Worm (Caenorhabditis elegans) whole organism, L2 larva: ENCODE data around the gene ZC455.1.

Experiments used
- C34F6.9 ChIP-seq: fragments of 150-350 bp; optimal IDR thresholded peaks from 2 replicates; lab custom pipeline; 2014; ENCODE audit warnings: missing biosample characterization, missing genetic modification characterization
- R02D3.7 ChIP-seq: fragments of 150-350 bp; optimal IDR thresholded peaks from 2 replicates; lab custom pipeline; 2014; ENCODE audit warnings: missing biosample characterization, missing genetic modification characterization
- Y55F3AM.14 ChIP-seq: fragments of 200-800 bp; sonication (Bioruptor generic); optimal IDR thresholded peaks from 2 replicates; lab custom pipeline; 2018; ENCODE audit warnings: mild to moderate bottlenecking, missing genetic modification characterization, missing compliant biosample characterization
- ZK546.5 ChIP-seq: sonication (generic microtip); optimal IDR thresholded peaks from 2 replicates; lab custom pipeline; 2017; ENCODE audit warnings: missing biosample characterization, missing genetic modification characterization
- alr-1 ChIP-seq: fragments of 150-350 bp; optimal IDR thresholded peaks from 2 replicates; lab custom pipeline; 2014; ENCODE audit warnings: missing biosample characterization, missing genetic modification characterization
- aly-2 ChIP-seq: fragments of 150-350 bp; optimal IDR thresholded peaks from 2 replicates; lab custom pipeline; 2014; ENCODE audit warnings: missing biosample characterization, missing genetic modification characterization
- ama-1 ChIP-seq: fragments of 150-350 bp; optimal IDR thresholded peaks from 2 replicates; lab custom pipeline; 2018; ENCODE audit warnings: inconsistent platforms
- blmp-1 ChIP-seq: sonication (generic microtip); optimal IDR thresholded peaks from 2 replicates; lab custom pipeline; 2017; ENCODE audit warnings: missing genetic modification characterization, mild to moderate bottlenecking, missing compliant biosample characterization, antibody characterized with exemption, moderate library complexity; ENCODE audit not compliant: insufficient read depth
- ceh-82 ChIP-seq: fragments of 150-350 bp; optimal IDR thresholded peaks from 2 replicates; lab custom pipeline; 2014; ENCODE audit warnings: missing biosample characterization, missing genetic modification characterization
- crh-2 ChIP-seq: sonication (generic microtip); optimal IDR thresholded peaks from 2 replicates; lab custom pipeline; 2017; ENCODE audit warnings: missing biosample characterization, missing genetic modification characterization
- dmd-4 ChIP-seq: sonication (generic microtip); optimal IDR thresholded peaks from 2 replicates; lab custom pipeline; 2017; ENCODE audit warnings: missing biosample characterization, missing genetic modification characterization
- elt-1 ChIP-seq: fragments of 150-350 bp; optimal IDR thresholded peaks from 2 replicates; lab custom pipeline; 2014; ENCODE audit warnings: missing biosample characterization, missing genetic modification characterization
- elt-3 ChIP-seq: sonication (generic microtip); optimal IDR thresholded peaks from 2 replicates; lab custom pipeline; 2017; ENCODE audit warnings: missing biosample characterization, missing genetic modification characterization
- fos-1 ChIP-seq: fragments of 150-350 bp; optimal IDR thresholded peaks from 2 replicates; lab custom pipeline; 2014; ENCODE audit warnings: missing biosample characterization, missing genetic modification characterization
- lin-11 ChIP-seq: fragments of 150-350 bp; sonication (generic microtip); optimal IDR thresholded peaks from 2 replicates; lab custom pipeline; 2014; ENCODE audit warnings: missing biosample characterization, missing genetic modification characterization, inconsistent platforms, mixed read lengths
- lin-13 ChIP-seq: fragments of 150-350 bp; optimal IDR thresholded peaks from 2 replicates; lab custom pipeline; 2014; ENCODE audit warnings: missing biosample characterization, missing genetic modification reagents, missing genetic modification characterization
- lin-39 ChIP-seq: fragments of 150-350 bp; optimal IDR thresholded peaks from 2 replicates; lab custom pipeline; 2014; ENCODE audit warnings: missing biosample characterization, missing genetic modification reagents, missing genetic modification characterization
- lsy-2 ChIP-seq, 2 experiments: fragments of 150-350 bp in 1 of 2; sonication (generic microtip) in 1 of 2; optimal IDR thresholded peaks; 2 replicates each; lab custom pipeline; 2014 to 2017; ENCODE audit warnings: missing biosample characterization in 2 of 2, missing genetic modification characterization in 2 of 2
- mab-5 ChIP-seq: fragments of 150-350 bp; optimal IDR thresholded peaks from 2 replicates; lab custom pipeline; 2014; ENCODE audit warnings: missing biosample characterization, missing genetic modification characterization
- mbf-1 ChIP-seq: sonication (generic microtip); optimal IDR thresholded peaks from 2 replicates; lab custom pipeline; 2017; ENCODE audit warnings: missing biosample characterization, missing genetic modification characterization
- mdl-1 ChIP-seq, 2 experiments: fragments of 150-350 bp in 1 of 2; sonication (generic microtip) in 1 of 2; optimal IDR thresholded peaks; 2 replicates each; lab custom pipeline; 2017; ENCODE audit warnings: missing biosample characterization in 2 of 2, missing genetic modification characterization in 2 of 2
- nhr-10 ChIP-seq: sonication (generic microtip); optimal IDR thresholded peaks from 2 replicates; lab custom pipeline; 2017; ENCODE audit warnings: missing biosample characterization, missing genetic modification characterization
- nhr-11 ChIP-seq: fragments of 150-350 bp; optimal IDR thresholded peaks from 2 replicates; lab custom pipeline; 2014; ENCODE audit warnings: missing biosample characterization, missing genetic modification characterization
- nhr-12 ChIP-seq: fragments of 150-350 bp; optimal IDR thresholded peaks from 2 replicates; lab custom pipeline; 2014; ENCODE audit warnings: missing biosample characterization, missing genetic modification characterization
- nhr-129 ChIP-seq: fragments of 150-350 bp; optimal IDR thresholded peaks from 2 replicates; lab custom pipeline; 2014; ENCODE audit warnings: missing biosample characterization, missing genetic modification characterization
- nhr-21 ChIP-seq: fragments of 150-350 bp; optimal IDR thresholded peaks from 2 replicates; lab custom pipeline; 2014; ENCODE audit warnings: missing biosample characterization, missing genetic modification characterization
- nhr-23 ChIP-seq: fragments of 150-350 bp; optimal IDR thresholded peaks from 2 replicates; lab custom pipeline; 2014; ENCODE audit warnings: missing biosample characterization, missing genetic modification reagents, missing genetic modification characterization
- nhr-237 ChIP-seq: fragments of 150-350 bp; optimal IDR thresholded peaks from 2 replicates; lab custom pipeline; 2014; ENCODE audit warnings: missing biosample characterization, missing genetic modification characterization
- nhr-25 ChIP-seq: fragments of 150-350 bp; sonication (generic microtip); optimal IDR thresholded peaks from 3 replicates; lab custom pipeline; 2014; ENCODE audit warnings: missing biosample characterization, missing genetic modification characterization
- nhr-6 ChIP-seq: fragments of 150-350 bp; optimal IDR thresholded peaks from 2 replicates; lab custom pipeline; 2014; ENCODE audit warnings: missing biosample characterization, missing genetic modification characterization
- nhr-77 ChIP-seq: fragments of 150-350 bp; optimal IDR thresholded peaks from 2 replicates; lab custom pipeline; 2014; ENCODE audit warnings: missing biosample characterization, missing genetic modification characterization
- peb-1 ChIP-seq: fragments of 150-350 bp; optimal IDR thresholded peaks from 2 replicates; lab custom pipeline; 2014; ENCODE audit warnings: missing biosample characterization, missing genetic modification characterization
- sem-4 ChIP-seq: fragments of 150-350 bp; optimal IDR thresholded peaks from 2 replicates; lab custom pipeline; 2014; ENCODE audit warnings: missing biosample characterization, missing genetic modification reagents, missing genetic modification characterization
- skn-1 ChIP-seq: sonication (generic microtip); optimal IDR thresholded peaks from 2 replicates; lab custom pipeline; 2017; ENCODE audit warnings: missing biosample characterization, missing genetic modification characterization
- sma-3 ChIP-seq: sonication (generic microtip); optimal IDR thresholded peaks from 2 replicates; lab custom pipeline; 2016; ENCODE audit warnings: missing genetic modification reagents, missing genetic modification characterization, missing compliant biosample characterization
- sma-9 ChIP-seq, 2 experiments: fragments of 150-350 bp in 1 of 2; sonication (generic microtip) in 1 of 2; optimal IDR thresholded peaks; 2 replicates each; lab custom pipeline; 2014 to 2016; ENCODE audit warnings: missing genetic modification characterization in 2 of 2, mild to moderate bottlenecking in 1 of 2, missing biosample characterization in 1 of 2, missing compliant biosample characterization in 1 of 2, missing genetic modification reagents in 1 of 2, moderate library complexity in 1 of 2
- snpc-4 ChIP-seq: fragments of 150-350 bp; optimal IDR thresholded peaks from 2 replicates; lab custom pipeline; 2014; ENCODE audit warnings: missing biosample characterization, missing genetic modification characterization
- unc-39 ChIP-seq: fragments of 150-350 bp; optimal IDR thresholded peaks from 2 replicates; lab custom pipeline; 2014; ENCODE audit warnings: missing biosample characterization, missing genetic modification characterization
- unc-55 ChIP-seq: fragments of 150-350 bp; sonication (generic microtip); optimal IDR thresholded peaks from 3 replicates; lab custom pipeline; 2014; ENCODE audit warnings: missing biosample characterization, missing genetic modification reagents, missing genetic modification characterization
- unc-62 ChIP-seq: fragments of 150-350 bp; optimal IDR thresholded peaks from 2 replicates; lab custom pipeline; 2014; ENCODE audit warnings: missing biosample characterization, missing genetic modification reagents, missing genetic modification characterization
- zag-1 ChIP-seq: fragments of 150-350 bp; optimal IDR thresholded peaks from 2 replicates; lab custom pipeline; 2014; ENCODE audit warnings: missing biosample characterization, missing genetic modification characterization
- ztf-1 ChIP-seq: fragments of 200-800 bp; sonication (Bioruptor generic); conservative IDR thresholded peaks from 2 replicates; pipeline ENCODE4 v1.3.6; 2022; ENCODE audit warnings: missing genetic modification characterization, missing compliant biosample characterization
- ztf-11 ChIP-seq: sonication (generic microtip); optimal IDR thresholded peaks from 2 replicates; lab custom pipeline; 2017; ENCODE audit warnings: missing biosample characterization, missing genetic modification characterization

ZC455.1 gene

ce11 chrV:12773222-12773621, at the start of gene ZC455.1:
TSS of gene ZC455.1 (plus strand) at chrV:12773522.
- TF ChIP-seq snpc-4 (tag; lab: Kevin White, UChicago) = no peak
- TF ChIP-seq ceh-82 (tag; lab: Kevin White, UChicago) = no peak
- no peak for TF ChIP-seq ztf-1 (GFP tag; lab: Robert Waterston, UW)
- no peak for TF ChIP-seq R02D3.7
- no peak for TF ChIP-seq skn-1
- TF ChIP-seq unc-62 (GFP tag; lab: Kevin White, UChicago) = no peak
- TF ChIP-seq mbf-1 = no peak
- no peak for TF ChIP-seq zag-1
- TF ChIP-seq mab-5 (tag; lab: Kevin White, UChicago) = no peak
- no peak for TF ChIP-seq nhr-21 (tag; lab: Kevin White, UChicago)
- TF ChIP-seq lin-39 (tag; lab: Kevin White, UChicago) = no peak
- TF ChIP-seq elt-3 = no peak
- no peak for TF ChIP-seq sma-3 (GFP tag; lab: Kevin White, UChicago)
- TF ChIP-seq lin-11 (tag; lab: Kevin White, UChicago) = no peak
- TF ChIP-seq elt-1 = no peak
- no peak for TF ChIP-seq nhr-23
- no peak for TF ChIP-seq unc-39 (tag; lab: Kevin White, UChicago)
- TF ChIP-seq alr-1 (tag; lab: Kevin White, UChicago) = no peak
- no peak for TF ChIP-seq aly-2 (tag; lab: Kevin White, UChicago)
- no peak for TF ChIP-seq blmp-1 (tag; lab: Kevin White, UChicago)

- no peak for TF ChIP-seq alr-1 (tag; lab: Kevin White, UChicago)
- TF ChIP-seq peb-1 (tag; lab: Kevin White, UChicago) = no peak
- TF ChIP-seq blmp-1 (tag; lab: Kevin White, UChicago) = no peak
- TF ChIP-seq fos-1 = no peak
- TF ChIP-seq mbf-1 = no peak
- no peak for TF ChIP-seq nhr-10 (tag; lab: Kevin White, UChicago)
- TF ChIP-seq nhr-21 (tag; lab: Kevin White, UChicago) = no peak
- TF ChIP-seq lin-11 (tag; lab: Kevin White, UChicago) = no peak
- TF ChIP-seq Y55F3AM.14 (GFP tag; lab: Kevin White, UChicago) = no peak
- no peak for TF ChIP-seq nhr-12 (tag; lab: Kevin White, UChicago)
- TF ChIP-seq mab-5 (tag; lab: Kevin White, UChicago) = no peak
- no peak for TF ChIP-seq sma-3 (GFP tag; lab: Kevin White, UChicago)
Observed at ce11 chrV:12725893-12726292, 47.4 kb upstream of the ZC455.1 start, which contains the start of gene R11D1.12. TSS of gene R11D1.12 (minus strand) at chrV:12725993.

ce11 chrV:12727104-12727637, 46.2 kb upstream of the ZC455.1 start, which contains the start of gene R11D1.13:
TSS of gene R11D1.13 (plus strand) at chrV:12727154.
- TF ChIP-seq nhr-11 (no peak), nhr-6 (tag; lab: Kevin White, UChicago) (no peak), mdl-1 (tag; optimal IDR thresholded peaks at IDR 0.05; lab: Kevin White, UChicago) (no peak), nhr-237 (no peak), snpc-4 (tag; lab: Kevin White, UChicago) (no peak), nhr-77 (no peak), nhr-129 (tag; lab: Kevin White, UChicago) (no peak), dmd-4 (no peak), lin-39 (tag; lab: Kevin White, UChicago) (no peak), sma-3 (GFP tag; lab: Kevin White, UChicago) (no peak), ama-1 (lab: Kevin White, UChicago) (no peak), ztf-11 (no peak)

ce11 chrV:12728062-12728665, 45.2 kb upstream of the ZC455.1 start, which contains the start of the genes rpl-28 and mrpl-49:
TSS of gene rpl-28 (minus strand) at chrV:12728112.
TSS of gene mrpl-49 (plus strand) at chrV:12728631.
- TF ChIP-seq dmd-4 = no peak
- peak; percentile 64 to 93 for TF ChIP-seq lsy-2 (tag; optimal IDR thresholded peaks at IDR 0.05; lab: Kevin White, UChicago)
- no peak for TF ChIP-seq mbf-1
- TF ChIP-seq zag-1 = peak; percentile 36
- no peak for TF ChIP-seq lin-39 (tag; lab: Kevin White, UChicago)
- no peak for TF ChIP-seq unc-62 (GFP tag; lab: Kevin White, UChicago)
- TF ChIP-seq Y55F3AM.14 (GFP tag; lab: Kevin White, UChicago) = no peak
- TF ChIP-seq C34F6.9 (tag; lab: Kevin White, UChicago) = peak; percentile 96
- peak; percentile 89 for TF ChIP-seq lin-13 (GFP tag; lab: Kevin White, UChicago)
- TF ChIP-seq nhr-23 = no peak
- peak; percentile 78 for TF ChIP-seq sem-4 (tag; lab: Kevin White, UChicago)
- TF ChIP-seq ama-1 (lab: Kevin White, UChicago) = peak; percentile 50
- TF ChIP-seq nhr-77 = no peak
- peak; percentile 82 for TF ChIP-seq R02D3.7
- peak; percentile 86 for TF ChIP-seq fos-1
- no peak for TF ChIP-seq ZK546.5 (tag; lab: Kevin White, UChicago)
- TF ChIP-seq nhr-21 (tag; lab: Kevin White, UChicago) = peak; percentile 75
- no peak for TF ChIP-seq unc-39 (tag; lab: Kevin White, UChicago)
- TF ChIP-seq sma-3 (GFP tag; lab: Kevin White, UChicago) = peak; percentile 80
- TF ChIP-seq nhr-25 = no peak
- TF ChIP-seq blmp-1 (tag; lab: Kevin White, UChicago) = peak; percentile 74
- peak; percentile 83 for TF ChIP-seq snpc-4 (tag; lab: Kevin White, UChicago)
- peak; percentile 98 for TF ChIP-seq unc-55 (GFP tag; lab: Kevin White, UChicago)
- TF ChIP-seq mab-5 (tag; lab: Kevin White, UChicago) = peak; percentile 82
- TF ChIP-seq aly-2 (tag; lab: Kevin White, UChicago) = no peak
- peak; percentile 91 for TF ChIP-seq crh-2
- TF ChIP-seq mdl-1 (tag; optimal IDR thresholded peaks at IDR 0.05; lab: Kevin White, UChicago) = peak in 1 of 2 experiments; percentile 27
- peak; percentile 85 for TF ChIP-seq sma-9 (GFP tag; optimal IDR thresholded peaks at IDR 0.05; lab: Kevin White, UChicago)
- no peak for TF ChIP-seq sma-9 (tag; optimal IDR thresholded peaks at IDR 0.05; lab: Kevin White, UChicago)
